Worm (Caenorhabditis elegans) whole organism, L1 larva: ENCODE results near the gene folt-3.

Source experiments
- ama-1 ChIP-seq: fragments of 150-350 bp; optimal IDR thresholded peaks from 2 replicates; lab custom pipeline; 2014
- efl-1 ChIP-seq, 4 experiments: fragments of 150-350 bp; optimal IDR thresholded peaks in 3 of 4; peaks in 1 of 4; 1 replicate in 1 of 4; 2 replicates in 3 of 4; lab custom pipeline; 2014; ENCODE audit warnings: missing biosample characterization in 2 of 4, missing genetic modification characterization in 2 of 4, missing genetic modification reagents in 2 of 4
- fkh-10 ChIP-seq: sonication (generic microtip); optimal IDR thresholded peaks from 2 replicates; lab custom pipeline; 2017; ENCODE audit warnings: missing biosample characterization, missing genetic modification reagents, missing genetic modification characterization
- mdl-1 ChIP-seq, 2 experiments: fragments of 150-350 bp; optimal IDR thresholded peaks; 2 replicates each; lab custom pipeline; 2014 to 2017; ENCODE audit warnings: missing biosample characterization in 2 of 2, missing genetic modification characterization in 2 of 2, inconsistent platforms in 1 of 2
- nhr-47 ChIP-seq: sonication (generic microtip); optimal IDR thresholded peaks from 2 replicates; lab custom pipeline; 2016; ENCODE audit warnings: mild to moderate bottlenecking, missing genetic modification characterization, moderate library complexity, missing compliant biosample characterization

ce11 chrV:7575563-7575962 lies 34.0 kb downstream of the folt-3 start, which contains the start of the genes snu-66 and ints-9:
- TF ChIP-seq mdl-1 (tag; optimal IDR thresholded peaks at IDR 0.05; lab: Kevin White, UChicago) (peak in 1 of 2 experiments; percentile 41), ama-1 (lab: Kevin White, UChicago) (peak; percentile 29), fkh-10 (GFP tag; lab: Kevin White, UChicago) (no peak), nhr-47 (tag; lab: Kevin White, UChicago) (peak; percentile 81), efl-1 (optimal IDR thresholded peaks at IDR 0.05; lab: Kevin White, UChicago) (peak; percentile 67 to 80), efl-1 (GFP tag; optimal IDR thresholded peaks at IDR 0.05 in 1 of 2; lab: Kevin White, UChicago) (peak; percentile 78 to 96)
